Fruit fly (Drosophila melanogaster) whole organism, embryonic: ENCODE data around the gene Vps26.

Source experiments
- Antp ChIP-seq: fragments of 200-800 bp; sonication (Bioruptor generic); optimal IDR thresholded peaks from 3 replicates; lab custom pipeline; 2016; ENCODE audit warnings: missing biosample characterization, missing genetic modification characterization
- Atf6 ChIP-seq: fragments of 200-800 bp; sonication (Bioruptor generic); IDR thresholded peaks from 2 replicates; pipeline ENCODE4 v1.3.6; 2022; ENCODE audit warnings: missing biosample characterization, missing genetic modification characterization
- B-H2 ChIP-seq: fragments of 200-800 bp; sonication (Bioruptor generic); optimal IDR thresholded peaks from 2 replicates; lab custom pipeline; 2018; ENCODE audit warnings: missing biosample characterization, mild to moderate bottlenecking, missing genetic modification characterization
- CG11456 ChIP-seq: fragments of 200-800 bp; sonication (Bioruptor generic); IDR thresholded peaks from 3 replicates; pipeline ENCODE4 v1.3.6; 2022; ENCODE audit warnings: missing biosample characterization, missing genetic modification characterization
- CG12299 ChIP-seq: fragments of 200-800 bp; sonication (Bioruptor generic); optimal IDR thresholded peaks from 2 replicates; lab custom pipeline; 2018; ENCODE audit warnings: missing biosample characterization, mild to moderate bottlenecking, missing genetic modification characterization
- CG13775 ChIP-seq: fragments of 200-800 bp; sonication (Bioruptor generic); optimal IDR thresholded peaks from 3 replicates; lab custom pipeline; 2017; ENCODE audit warnings: missing biosample characterization, mild to moderate bottlenecking, missing genetic modification characterization
- CG14710 ChIP-seq: fragments of 200-800 bp; sonication (Bioruptor generic); optimal IDR thresholded peaks from 3 replicates; lab custom pipeline; 2019; ENCODE audit warnings: missing biosample characterization, mild to moderate bottlenecking, missing genetic modification characterization, moderate library complexity
- CG15011 ChIP-seq: fragments of 200-800 bp; sonication (Bioruptor generic); optimal IDR thresholded peaks from 3 replicates; lab custom pipeline; 2018; ENCODE audit warnings: missing biosample characterization, mild to moderate bottlenecking, missing genetic modification characterization
- CG18262 ChIP-seq: fragments of 200-800 bp; optimal IDR thresholded peaks from 3 replicates; lab custom pipeline; 2019; ENCODE audit warnings: missing biosample characterization, mild to moderate bottlenecking, missing genetic modification characterization, moderate library complexity
- CG1832 ChIP-seq: fragments of 200-800 bp; sonication (Bioruptor generic); optimal IDR thresholded peaks from 2 replicates; lab custom pipeline; 2017; ENCODE audit warnings: missing biosample characterization, mild to moderate bottlenecking, missing genetic modification characterization, inconsistent platforms
- CG18764 ChIP-seq: fragments of 200-800 bp; sonication (Bioruptor generic); optimal IDR thresholded peaks from 3 replicates; lab custom pipeline; 2016; ENCODE audit warnings: missing biosample characterization, missing genetic modification characterization
- CG32532 ChIP-seq: fragments of 200-800 bp; sonication (Bioruptor generic); IDR thresholded peaks from 2 replicates; pipeline ENCODE4 v1.3.6; 2022; ENCODE audit warnings: missing biosample characterization, missing genetic modification characterization
- CG33557 ChIP-seq: fragments of 200-800 bp; sonication (Bioruptor generic); optimal IDR thresholded peaks from 2 replicates; lab custom pipeline; 2019; ENCODE audit warnings: missing biosample characterization, mild to moderate bottlenecking, missing genetic modification characterization, moderate library complexity
- CG4360 ChIP-seq: fragments of 200-800 bp; sonication (Bioruptor generic); IDR thresholded peaks from 2 replicates; pipeline ENCODE4 v1.3.6; 2022; ENCODE audit warnings: missing biosample characterization, missing genetic modification characterization
- CG9437 ChIP-seq: fragments of 200-800 bp; sonication (Bioruptor generic); optimal IDR thresholded peaks from 2 replicates; lab custom pipeline; 2018; ENCODE audit warnings: missing biosample characterization, mild to moderate bottlenecking, missing genetic modification characterization
- CHES-1-like ChIP-seq: fragments of 200-800 bp; sonication (Bioruptor generic); optimal IDR thresholded peaks from 2 replicates; lab custom pipeline; 2016; ENCODE audit warnings: missing biosample characterization, missing genetic modification characterization
- Chrac-16 ChIP-seq: fragments of 200-800 bp; sonication (Bioruptor generic); optimal IDR thresholded peaks from 3 replicates; lab custom pipeline; 2016; ENCODE audit warnings: missing biosample characterization, missing genetic modification characterization
- Dek ChIP-seq: fragments of 200-800 bp; sonication (Bioruptor generic); optimal IDR thresholded peaks from 3 replicates; lab custom pipeline; 2019; ENCODE audit warnings: missing biosample characterization, mild to moderate bottlenecking, missing genetic modification characterization, moderate library complexity
- Dfd ChIP-seq, 2 experiments: fragments of >200 bp; optimal IDR thresholded peaks; 2 replicates each; lab custom pipeline; 2017; ENCODE audit warnings: missing biosample characterization in 2 of 2, missing genetic modification characterization in 2 of 2
- Dip2 ChIP-seq: fragments of 200-800 bp; sonication (Bioruptor generic); IDR thresholded peaks from 2 replicates; pipeline ENCODE4 v1.3.6; 2022; ENCODE audit warnings: missing biosample characterization, missing genetic modification characterization
- Dp ChIP-seq: fragments of 200-800 bp; sonication (Bioruptor generic); optimal IDR thresholded peaks from 2 replicates; lab custom pipeline; 2018; ENCODE audit warnings: missing biosample characterization, mild to moderate bottlenecking, missing genetic modification characterization, moderate library complexity
- Drgx ChIP-seq: fragments of 200-800 bp; sonication (Bioruptor generic); IDR thresholded peaks from 2 replicates; pipeline ENCODE4 v1.3.6; 2022; ENCODE audit warnings: missing biosample characterization, missing genetic modification characterization
- HHEX ChIP-seq: fragments of 200-800 bp; sonication (Bioruptor generic); optimal IDR thresholded peaks from 3 replicates; lab custom pipeline; 2017; ENCODE audit warnings: missing biosample characterization, mild to moderate bottlenecking, missing genetic modification characterization, missing genetic modification reagents
- HLH4C ChIP-seq: fragments of 200-800 bp; sonication (Bioruptor generic); IDR thresholded peaks from 3 replicates; pipeline ENCODE4 v1.3.6; 2022; ENCODE audit warnings: missing biosample characterization, missing genetic modification characterization; ENCODE audit not compliant: partially characterized antibody
- Hsf ChIP-seq: fragments of 200-800 bp; sonication (Bioruptor generic); optimal IDR thresholded peaks from 3 replicates; lab custom pipeline; 2016; ENCODE audit warnings: missing biosample characterization, missing genetic modification characterization
- MESR4 ChIP-seq: fragments of 200-800 bp; sonication (Bioruptor generic); optimal IDR thresholded peaks from 2 replicates; lab custom pipeline; 2018; ENCODE audit warnings: missing biosample characterization, mild to moderate bottlenecking, missing genetic modification characterization, moderate library complexity
- Ravus ChIP-seq: fragments of 200-800 bp; sonication (Bioruptor generic); IDR thresholded peaks from 2 replicates; pipeline ENCODE4 v1.3.6; 2022; ENCODE audit warnings: missing biosample characterization, missing genetic modification characterization
- Sry-δ ChIP-seq: fragments of 200-800 bp; sonication (Bioruptor generic); optimal IDR thresholded peaks from 2 replicates; lab custom pipeline; 2016; ENCODE audit warnings: missing biosample characterization, missing genetic modification characterization
- Trl ChIP-seq, 3 experiments: fragments of >200 bp in 2 of 3; fragments of 200-800 bp in 1 of 3; sonication (Bioruptor generic) in 1 of 3; optimal IDR thresholded peaks; 2 replicates in 1 of 3; 3 replicates in 2 of 3; lab custom pipeline; 2016 to 2017; ENCODE audit warnings: missing biosample characterization in 1 of 3, missing genetic modification characterization in 1 of 3
- az2 ChIP-seq: fragments of 200-800 bp; sonication (Bioruptor generic); optimal IDR thresholded peaks from 3 replicates; lab custom pipeline; 2016; ENCODE audit warnings: missing biosample characterization, missing genetic modification characterization
- cad ChIP-seq: fragments of >200 bp; optimal IDR thresholded peaks from 2 replicates; lab custom pipeline; 2017; ENCODE audit warnings: missing biosample characterization, missing genetic modification characterization
- chn ChIP-seq: fragments of 200-800 bp; sonication (Bioruptor generic); optimal IDR thresholded peaks from 2 replicates; lab custom pipeline; 2016; ENCODE audit warnings: missing biosample characterization, missing genetic modification characterization
- crc ChIP-seq: fragments of 200-800 bp; sonication (Bioruptor generic); optimal IDR thresholded peaks from 2 replicates; lab custom pipeline; 2016; ENCODE audit warnings: missing biosample characterization, missing genetic modification characterization
- cwo ChIP-seq: fragments of 200-800 bp; sonication (Bioruptor generic); optimal IDR thresholded peaks from 3 replicates; lab custom pipeline; 2017; ENCODE audit warnings: missing biosample characterization, missing genetic modification characterization, mild to moderate bottlenecking, moderate library complexity, missing genetic modification reagents
- da ChIP-seq: fragments of 200-800 bp; sonication (Bioruptor generic); optimal IDR thresholded peaks from 2 replicates; lab custom pipeline; 2016; ENCODE audit warnings: missing biosample characterization, missing genetic modification characterization
- dati ChIP-seq: fragments of 200-800 bp; sonication (Bioruptor generic); IDR thresholded peaks from 2 replicates; pipeline ENCODE4 v1.3.6; 2022; ENCODE audit warnings: missing biosample characterization, missing genetic modification characterization
- dmrt99B ChIP-seq: fragments of 200-800 bp; sonication (Bioruptor generic); optimal IDR thresholded peaks from 2 replicates; lab custom pipeline; 2018; ENCODE audit warnings: missing biosample characterization, mild to moderate bottlenecking, missing genetic modification characterization, moderate library complexity
- dysf ChIP-seq: fragments of 200-800 bp; sonication (Bioruptor generic); IDR thresholded peaks from 3 replicates; pipeline ENCODE4 v1.3.6; 2022; ENCODE audit warnings: missing biosample characterization, missing genetic modification characterization
- emc ChIP-seq: fragments of 200-800 bp; sonication (Bioruptor generic); optimal IDR thresholded peaks from 2 replicates; lab custom pipeline; 2016; ENCODE audit warnings: missing biosample characterization, missing genetic modification characterization
- fd3F ChIP-seq: fragments of 200-800 bp; sonication (Bioruptor generic); optimal IDR thresholded peaks from 2 replicates; lab custom pipeline; 2018; ENCODE audit warnings: missing biosample characterization, mild to moderate bottlenecking, missing genetic modification characterization, moderate library complexity
- gro ChIP-seq: fragments of 200-800 bp; sonication (Bioruptor generic); optimal IDR thresholded peaks from 2 replicates; lab custom pipeline; 2016; ENCODE audit warnings: missing biosample characterization, missing genetic modification characterization
- jigr1 ChIP-seq: fragments of 200-800 bp; sonication (Bioruptor generic); IDR thresholded peaks from 3 replicates; pipeline ENCODE4 v1.3.6; 2022; ENCODE audit warnings: missing biosample characterization, missing genetic modification characterization
- lbe ChIP-seq: fragments of 200-800 bp; sonication (Bioruptor generic); optimal IDR thresholded peaks from 2 replicates; lab custom pipeline; 2016; ENCODE audit warnings: missing biosample characterization, mild to moderate bottlenecking, missing genetic modification characterization
- nmo ChIP-seq: fragments of 200-800 bp; sonication (Bioruptor generic); optimal IDR thresholded peaks from 2 replicates; lab custom pipeline; 2018; ENCODE audit warnings: missing biosample characterization, mild to moderate bottlenecking, missing genetic modification characterization, moderate library complexity
- repo ChIP-seq: fragments of 200-800 bp; sonication (Bioruptor generic); optimal IDR thresholded peaks from 2 replicates; lab custom pipeline; 2016; ENCODE audit warnings: missing biosample characterization, missing genetic modification characterization
- ssp ChIP-seq: fragments of 200-800 bp; sonication (Bioruptor generic); IDR thresholded peaks from 2 replicates; pipeline ENCODE4 v1.3.6; 2022; ENCODE audit warnings: missing biosample characterization, missing genetic modification characterization
- tll ChIP-seq, 2 experiments: fragments of 200-800 bp in 1 of 2; fragments of >200 bp in 1 of 2; sonication (Bioruptor generic) in 1 of 2; optimal IDR thresholded peaks; 2 replicates each; lab custom pipeline; 2017 to 2019; ENCODE audit warnings: missing biosample characterization in 2 of 2, missing genetic modification characterization in 2 of 2, mild to moderate bottlenecking in 1 of 2, moderate library complexity in 1 of 2
- usp ChIP-seq: fragments of >200 bp; optimal IDR thresholded peaks from 2 replicates; lab custom pipeline; 2017; ENCODE audit warnings: missing biosample characterization, missing genetic modification characterization
- wdn ChIP-seq: fragments of 200-800 bp; sonication (Bioruptor generic); IDR thresholded peaks from 2 replicates; pipeline ENCODE4 v1.3.6; 2022; ENCODE audit warnings: missing biosample characterization, missing genetic modification characterization
- zf30C ChIP-seq: fragments of 200-800 bp; sonication (Bioruptor generic); optimal IDR thresholded peaks from 3 replicates; lab custom pipeline; 2018; ENCODE audit warnings: missing biosample characterization, mild to moderate bottlenecking, missing genetic modification characterization

Gene Vps26

DNA sequence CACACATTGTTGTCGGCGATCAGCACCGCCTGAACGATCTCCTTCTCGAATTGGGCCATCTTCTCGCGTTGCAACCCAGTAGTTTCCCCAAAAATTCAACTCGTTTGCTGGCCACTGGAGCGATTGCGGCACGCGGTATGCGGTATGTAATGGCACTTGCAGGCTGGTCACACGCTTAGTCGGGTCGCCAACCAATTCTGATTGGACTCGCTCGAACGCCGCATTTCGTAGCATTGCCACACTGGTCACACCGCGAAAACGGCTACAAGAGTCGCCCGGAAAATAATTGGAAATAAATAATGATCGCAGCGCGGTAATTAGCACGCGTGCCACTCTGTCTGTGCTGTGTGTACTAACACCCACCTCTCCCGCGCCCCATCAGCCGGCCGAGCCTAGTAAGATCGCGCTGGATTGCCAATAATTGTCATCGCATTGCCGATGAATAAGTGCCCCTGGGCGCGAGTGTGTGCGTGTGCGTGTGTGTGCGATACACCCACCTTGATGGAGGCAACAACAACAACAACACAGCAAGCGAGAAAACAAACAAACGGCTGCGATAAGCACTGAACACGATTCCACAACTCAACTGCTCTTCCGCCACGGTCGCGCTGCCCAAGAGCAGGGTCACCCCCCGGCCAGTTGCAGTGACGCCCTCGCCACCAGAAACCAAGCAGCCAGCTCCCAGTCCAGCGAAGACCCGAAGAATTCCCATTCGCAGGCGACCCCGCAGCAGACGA lies 49.3 kb downstream of the Vps26 start, which contains the start of the genes eIF2Bepsilon and Ocrl (continued):
- TF ChIP-seq Dek (tag; lab: Kevin White, UChicago) (no peak), CG4360 (GFP tag; lab: Robert Waterston, UW) (peak; percentile 93), nmo (peak; percentile 39), CG9437 (no peak), CG1832 (no peak), MESR4 (GFP tag; lab: Kevin White, UChicago) (peak; percentile 88), cwo (GFP tag; lab: Kevin White, UChicago) (no peak), CG11456 (GFP tag; lab: Robert Waterston, UW) (no peak), chn (GFP tag; lab: Kevin White, UChicago) (no peak), CG18262 (no peak), cad (GFP tag; lab: Kevin White, UChicago) (no peak), repo (GFP tag; lab: Kevin White, UChicago) (no peak), crc (GFP tag; lab: Kevin White, UChicago) (no peak), Atf6 (GFP tag; lab: Robert Waterston, UW) (no peak), zf30C (GFP tag; lab: Kevin White, UChicago) (no peak), Dp (GFP tag; lab: Kevin White, UChicago) (peak; percentile 55), gro (GFP tag; lab: Kevin White, UChicago) (peak; percentile 42), Hsf (GFP tag; lab: Kevin White, UChicago) (no peak), CG18764 (GFP tag; lab: Kevin White, UChicago) (no peak), CG33557 (GFP tag; lab: Kevin White, UChicago) (no peak), Chrac-16 (no peak), ssp (GFP tag; lab: Robert Waterston, UW) (no peak), CG12299 (tag; lab: Kevin White, UChicago) (no peak), fd3F (GFP tag; lab: Kevin White, UChicago) (no peak), Drgx (no peak), wdn (GFP tag; lab: Robert Waterston, UW) (no peak), emc (GFP tag; lab: Kevin White, UChicago) (no peak), lbe (GFP tag; lab: Kevin White, UChicago) (no peak), Dfd (GFP tag; optimal IDR thresholded peaks at IDR 0.05; lab: Kevin White, UChicago) (no peak), dati (GFP tag; lab: Robert Waterston, UW) (no peak), tll (GFP tag; optimal IDR thresholded peaks at IDR 0.05; lab: Kevin White, UChicago) (no peak), CHES-1-like (peak; percentile 34), Dip2 (GFP tag; lab: Robert Waterston, UW) (no peak), CG32532 (GFP tag; lab: Robert Waterston, UW) (no peak), Antp (GFP tag; lab: Kevin White, UChicago) (no peak), CG15011 (GFP tag; lab: Kevin White, UChicago) (no peak), da (GFP tag; lab: Kevin White, UChicago) (no peak), HHEX (GFP tag; lab: Kevin White, UChicago) (no peak), dmrt99B (tag; lab: Kevin White, UChicago) (no peak), CG13775 (GFP tag; lab: Kevin White, UChicago) (no peak), az2 (GFP tag; lab: Kevin White, UChicago) (no peak), CG14710 (peak; percentile 62), B-H2 (GFP tag; lab: Kevin White, UChicago) (no peak), HLH4C (0 out of 3 replicates have a peak, but pooled peaks have one; percentile 28), Sry-δ (GFP tag; lab: Kevin White, UChicago) (peak; percentile 61), dysf (GFP tag; lab: Robert Waterston, UW) (no peak), Ravus (GFP tag; lab: Robert Waterston, UW) (no peak), jigr1 (GFP tag; lab: Robert Waterston, UW) (no peak), usp (GFP tag; lab: Kevin White, UChicago) (no peak), Trl (optimal IDR thresholded peaks at IDR 0.05; lab: Kevin White, UChicago) (no peak), Trl (GFP tag; optimal IDR thresholded peaks at IDR 0.05; lab: Kevin White, UChicago) (no peak)
